Fruit fly (Drosophila melanogaster) whole organism, embryonic: Measurements from ENCODE around the gene CG12171.

Experiments
- Abd-B ChIP-seq: fragments of 200-800 bp; sonication (Bioruptor generic); optimal IDR thresholded peaks from 2 replicates; lab custom pipeline; 2018; ENCODE audit warnings: missing biosample characterization, mild to moderate bottlenecking, missing genetic modification characterization, moderate library complexity
- Atf3 ChIP-seq: fragments of 200-800 bp; sonication (Bioruptor generic); optimal IDR thresholded peaks from 3 replicates; lab custom pipeline; 2016; ENCODE audit warnings: missing biosample characterization, missing genetic modification characterization
- Bgb ChIP-seq: fragments of 200-800 bp; sonication (Bioruptor generic); IDR thresholded peaks from 2 replicates; pipeline ENCODE4 v1.3.6; 2022; ENCODE audit warnings: missing biosample characterization, missing genetic modification characterization; ENCODE audit not compliant: partially characterized antibody
- BtbVII ChIP-seq: fragments of 200-800 bp; sonication (Bioruptor generic); optimal IDR thresholded peaks from 3 replicates; lab custom pipeline; 2017; ENCODE audit warnings: missing biosample characterization, mild to moderate bottlenecking, missing genetic modification characterization
- CG10267 ChIP-seq: fragments of 200-800 bp; sonication (Bioruptor generic); optimal IDR thresholded peaks from 2 replicates; lab custom pipeline; 2018; ENCODE audit warnings: missing biosample characterization, mild to moderate bottlenecking, missing genetic modification characterization, moderate library complexity
- CG10959 ChIP-seq: fragments of 200-800 bp; sonication (Bioruptor generic); IDR thresholded peaks from 2 replicates; pipeline ENCODE4 v1.3.6; 2022; ENCODE audit warnings: missing biosample characterization, missing genetic modification characterization
- CG10979 ChIP-seq: fragments of 200-800 bp; sonication (Bioruptor generic); optimal IDR thresholded peaks from 2 replicates; lab custom pipeline; 2018; ENCODE audit warnings: missing biosample characterization, mild to moderate bottlenecking, missing genetic modification characterization, moderate library complexity
- CG13624 ChIP-seq: fragments of 200-800 bp; sonication (Bioruptor generic); optimal IDR thresholded peaks from 2 replicates; lab custom pipeline; 2016; ENCODE audit warnings: missing biosample characterization, missing genetic modification characterization
- CG18599 ChIP-seq: fragments of 200-800 bp; sonication (Bioruptor generic); optimal IDR thresholded peaks from 3 replicates; lab custom pipeline; 2017; ENCODE audit warnings: missing biosample characterization, missing genetic modification characterization, mild to moderate bottlenecking, moderate library complexity, missing genetic modification reagents
- CG2129 ChIP-seq: fragments of 200-800 bp; sonication (Bioruptor generic); IDR thresholded peaks from 2 replicates; pipeline ENCODE4 v1.3.6; 2022; ENCODE audit warnings: missing biosample characterization, missing genetic modification characterization; ENCODE audit not compliant: partially characterized antibody
- CG31441 ChIP-seq: fragments of 200-800 bp; sonication (Bioruptor generic); IDR thresholded peaks from 2 replicates; pipeline ENCODE4 v1.3.6; 2022; ENCODE audit warnings: missing biosample characterization, missing genetic modification characterization
- CG4328 ChIP-seq: fragments of 200-800 bp; sonication (Bioruptor generic); optimal IDR thresholded peaks from 3 replicates; lab custom pipeline; 2017; ENCODE audit warnings: missing biosample characterization, missing genetic modification reagents, missing genetic modification characterization
- CG5180 ChIP-seq: fragments of 200-800 bp; sonication (Bioruptor generic); optimal IDR thresholded peaks from 3 replicates; lab custom pipeline; 2017; ENCODE audit warnings: missing biosample characterization, missing genetic modification characterization, mild to moderate bottlenecking, moderate library complexity, missing genetic modification reagents
- CG6813 ChIP-seq: fragments of 200-800 bp; sonication (Bioruptor generic); optimal IDR thresholded peaks from 2 replicates; lab custom pipeline; 2017; ENCODE audit warnings: missing biosample characterization, missing genetic modification characterization, mild to moderate bottlenecking, moderate library complexity, missing genetic modification reagents
- CG7556 ChIP-seq: fragments of 200-800 bp; sonication (Bioruptor generic); optimal IDR thresholded peaks from 2 replicates; lab custom pipeline; 2017; ENCODE audit warnings: missing biosample characterization, mild to moderate bottlenecking, missing genetic modification characterization
- CG7786 ChIP-seq: fragments of 200-800 bp; sonication (Bioruptor generic); optimal IDR thresholded peaks from 2 replicates; lab custom pipeline; 2016; ENCODE audit warnings: missing biosample characterization, missing genetic modification characterization
- CG7928 ChIP-seq: fragments of 200-800 bp; sonication (Bioruptor generic); optimal IDR thresholded peaks from 2 replicates; lab custom pipeline; 2017; ENCODE audit warnings: missing biosample characterization, mild to moderate bottlenecking, missing genetic modification characterization
- CG8478 ChIP-seq: fragments of >200 bp; optimal IDR thresholded peaks from 2 replicates; lab custom pipeline; 2018
- CoRest ChIP-seq: fragments of 200-800 bp; sonication (Bioruptor generic); optimal IDR thresholded peaks from 3 replicates; lab custom pipeline; 2018; ENCODE audit warnings: missing biosample characterization, mild to moderate bottlenecking, missing genetic modification characterization, moderate library complexity
- Drgx ChIP-seq: fragments of 200-800 bp; sonication (Bioruptor generic); IDR thresholded peaks from 2 replicates; pipeline ENCODE4 v1.3.6; 2022; ENCODE audit warnings: missing biosample characterization, missing genetic modification characterization
- Eip74EF ChIP-seq, 2 experiments: fragments of 200-800 bp in 1 of 2; fragments of >200 bp in 1 of 2; sonication (Bioruptor generic) in 1 of 2; optimal IDR thresholded peaks; 2 replicates each; lab custom pipeline; 2017 to 2019; ENCODE audit warnings: missing biosample characterization in 2 of 2, missing genetic modification characterization in 2 of 2, mild to moderate bottlenecking in 1 of 2, moderate library complexity in 1 of 2
- Fer1 ChIP-seq: fragments of 200-800 bp; sonication (Bioruptor generic); optimal IDR thresholded peaks from 2 replicates; lab custom pipeline; 2017; ENCODE audit warnings: missing biosample characterization, mild to moderate bottlenecking, missing genetic modification characterization
- Max ChIP-seq: fragments of 200-800 bp; sonication (Bioruptor generic); optimal IDR thresholded peaks from 2 replicates; lab custom pipeline; 2016; ENCODE audit warnings: missing biosample characterization, mild to moderate bottlenecking, missing genetic modification characterization
- NfI ChIP-seq: fragments of 200-800 bp; sonication (Bioruptor generic); optimal IDR thresholded peaks from 3 replicates; lab custom pipeline; 2018; ENCODE audit warnings: missing biosample characterization, mild to moderate bottlenecking, missing genetic modification characterization, moderate library complexity
- PHDP ChIP-seq: fragments of 200-800 bp; sonication (Bioruptor generic); optimal IDR thresholded peaks from 3 replicates; lab custom pipeline; 2018; ENCODE audit warnings: missing biosample characterization, mild to moderate bottlenecking, missing genetic modification characterization, moderate library complexity
- Six4 ChIP-seq: fragments of 200-800 bp; sonication (Bioruptor generic); optimal IDR thresholded peaks from 2 replicates; lab custom pipeline; 2016; ENCODE audit warnings: missing biosample characterization, missing genetic modification characterization
- ac ChIP-seq: fragments of 200-800 bp; sonication (Bioruptor generic); optimal IDR thresholded peaks from 3 replicates; lab custom pipeline; 2017; ENCODE audit warnings: missing biosample characterization, mild to moderate bottlenecking, missing genetic modification characterization
- bab2 ChIP-seq: fragments of 200-800 bp; sonication (Bioruptor generic); optimal IDR thresholded peaks from 2 replicates; lab custom pipeline; 2016; ENCODE audit warnings: missing biosample characterization, missing genetic modification characterization
- bigmax ChIP-seq: fragments of 200-800 bp; sonication (Bioruptor generic); optimal IDR thresholded peaks from 2 replicates; lab custom pipeline; 2018; ENCODE audit warnings: missing biosample characterization, mild to moderate bottlenecking, missing genetic modification characterization
- corto ChIP-seq: fragments of 200-800 bp; sonication (Bioruptor generic); optimal IDR thresholded peaks from 2 replicates; lab custom pipeline; 2016; ENCODE audit warnings: missing biosample characterization, mild to moderate bottlenecking, missing genetic modification characterization, moderate library complexity
- danr ChIP-seq: fragments of 200-800 bp; sonication (Bioruptor generic); IDR thresholded peaks from 2 replicates; pipeline ENCODE4 v1.3.6; 2022; ENCODE audit warnings: missing biosample characterization, missing genetic modification characterization
- dati ChIP-seq: fragments of 200-800 bp; sonication (Bioruptor generic); IDR thresholded peaks from 2 replicates; pipeline ENCODE4 v1.3.6; 2022; ENCODE audit warnings: missing biosample characterization, missing genetic modification characterization
- dmrt11E ChIP-seq: fragments of 200-800 bp; sonication (Bioruptor generic); optimal IDR thresholded peaks from 3 replicates; lab custom pipeline; 2018; ENCODE audit warnings: missing biosample characterization, mild to moderate bottlenecking, missing genetic modification characterization, moderate library complexity
- ems ChIP-seq: fragments of 200-800 bp; sonication (Bioruptor generic); optimal IDR thresholded peaks from 3 replicates; lab custom pipeline; 2016; ENCODE audit warnings: missing biosample characterization, missing genetic modification characterization
- insv ChIP-seq, 2 experiments: fragments of 200-800 bp; sonication (Bioruptor generic); optimal IDR thresholded peaks; 3 replicates each; lab custom pipeline; 2016 to 2018; ENCODE audit warnings: missing biosample characterization in 2 of 2, missing genetic modification characterization in 2 of 2
- nau ChIP-seq: fragments of 200-800 bp; sonication (Bioruptor generic); optimal IDR thresholded peaks from 3 replicates; lab custom pipeline; 2017; ENCODE audit warnings: missing biosample characterization, mild to moderate bottlenecking, missing genetic modification characterization, missing genetic modification reagents
- nom ChIP-seq: fragments of 200-800 bp; sonication (Bioruptor generic); optimal IDR thresholded peaks from 2 replicates; lab custom pipeline; 2017; ENCODE audit warnings: missing biosample characterization, missing genetic modification characterization, mild to moderate bottlenecking, moderate library complexity, missing genetic modification reagents
- p53 ChIP-seq: fragments of 200-800 bp; sonication (Bioruptor generic); optimal IDR thresholded peaks from 2 replicates; lab custom pipeline; 2016; ENCODE audit warnings: missing biosample characterization, missing genetic modification characterization
- pan ChIP-seq, 4 experiments: fragments of >200 bp in 3 of 4; fragments of 200-800 bp in 1 of 4; sonication (Bioruptor generic) in 1 of 4; optimal IDR thresholded peaks in 3 of 4; IDR thresholded peaks in 1 of 4; 2 replicates each; pipeline versions ENCODE4 v1.3.6 to Lab custom; 2017 to 2022; ENCODE audit warnings: missing biosample characterization in 2 of 4, missing genetic modification characterization in 2 of 4, mixed read lengths in 1 of 4
- prd ChIP-seq, 3 experiments: fragments of >200 bp in 2 of 3; fragments of 200-800 bp in 1 of 3; sonication (Bioruptor generic) in 1 of 3; optimal IDR thresholded peaks in 2 of 3; IDR thresholded peaks in 1 of 3; 2 replicates in 2 of 3; 3 replicates in 1 of 3; pipeline versions ENCODE4 v1.3.6 to Lab custom; 2017 to 2022; ENCODE audit warnings: missing biosample characterization in 1 of 3, missing genetic modification characterization in 1 of 3
- sens ChIP-seq: fragments of 200-800 bp; sonication (Bioruptor generic); peaks from one replicate; lab custom pipeline; 2016; ENCODE audit warnings: missing biosample characterization, missing genetic modification characterization
- sim ChIP-seq: fragments of 200-800 bp; sonication (Bioruptor generic); IDR thresholded peaks from 2 replicates; pipeline ENCODE4 v1.3.6; 2022; ENCODE audit warnings: missing biosample characterization, missing genetic modification characterization
- sr ChIP-seq: fragments of 200-800 bp; sonication (Bioruptor generic); IDR thresholded peaks from 3 replicates; pipeline ENCODE4 v1.3.6; 2022; ENCODE audit warnings: missing biosample characterization, missing genetic modification characterization
- ssp ChIP-seq: fragments of 200-800 bp; sonication (Bioruptor generic); IDR thresholded peaks from 2 replicates; pipeline ENCODE4 v1.3.6; 2022; ENCODE audit warnings: missing biosample characterization, missing genetic modification characterization
- tgo ChIP-seq: fragments of 200-800 bp; sonication (Bioruptor generic); IDR thresholded peaks from 3 replicates; pipeline ENCODE4 v1.3.6; 2022; ENCODE audit warnings: missing biosample characterization, missing genetic modification characterization
- tll ChIP-seq, 2 experiments: fragments of 200-800 bp in 1 of 2; fragments of >200 bp in 1 of 2; sonication (Bioruptor generic) in 1 of 2; optimal IDR thresholded peaks; 2 replicates each; lab custom pipeline; 2017 to 2019; ENCODE audit warnings: missing biosample characterization in 2 of 2, missing genetic modification characterization in 2 of 2, mild to moderate bottlenecking in 1 of 2, moderate library complexity in 1 of 2
- zen ChIP-seq: fragments of 200-800 bp; sonication (Bioruptor generic); optimal IDR thresholded peaks from 3 replicates; lab custom pipeline; 2018; ENCODE audit warnings: missing biosample characterization, mild to moderate bottlenecking, missing genetic modification characterization, moderate library complexity

Gene CG12171

dm6 chr3R:5624115-5624878 lies 9.1 kb upstream of the CG12171 start, which contains the start of the genes Dph4, Spec2 and RpL13A (continued):
- no peak for TF ChIP-seq CG31441 (GFP tag; lab: Robert Waterston, UW)
- peak; percentile 96 for TF ChIP-seq Fer1
- peak; percentile 82 for TF ChIP-seq CoRest
- TF ChIP-seq insv (GFP tag; optimal IDR thresholded peaks at IDR 0.05; lab: Kevin White, UChicago) = peak in 1 of 2 experiments; percentile 85
- peak; percentile 86 for TF ChIP-seq Six4 (GFP tag; lab: Kevin White, UChicago)
- peak; percentile 92 for TF ChIP-seq PHDP (tag; lab: Kevin White, UChicago)
- TF ChIP-seq Max (GFP tag; lab: Kevin White, UChicago) = peak; percentile 92
- peak; percentile 82 for TF ChIP-seq CG5180 (GFP tag; lab: Kevin White, UChicago)
- TF ChIP-seq sr (GFP tag; lab: Robert Waterston, UW) = no peak
- TF ChIP-seq nom (GFP tag; lab: Kevin White, UChicago) = peak; percentile 90
- peak; percentile 90 for TF ChIP-seq p53 (GFP tag; lab: Kevin White, UChicago)
- no peak for TF ChIP-seq corto (GFP tag; lab: Kevin White, UChicago)
- TF ChIP-seq sim (GFP tag; lab: Robert Waterston, UW) = no peak
- peak; percentile 78 for TF ChIP-seq CG7786 (GFP tag; lab: Kevin White, UChicago)
- TF ChIP-seq sens (GFP tag; lab: Kevin White, UChicago) = peak; percentile 98
- peak; percentile 85 for TF ChIP-seq zen
- no peak for TF ChIP-seq pan (optimal IDR thresholded peaks at IDR 0.05; lab: Kevin White, UChicago)
- TF ChIP-seq pan (GFP tag; optimal IDR thresholded peaks at IDR 0.05 in 1 of 2, IDR thresholded peaks at IDR 0.05 in 1 of 2) = no peak
- TF ChIP-seq Atf3 (GFP tag; lab: Kevin White, UChicago) = peak; percentile 84
- TF ChIP-seq dati (GFP tag; lab: Robert Waterston, UW) = no peak
- peak; percentile 82 for TF ChIP-seq bigmax (GFP tag; lab: Kevin White, UChicago)
- TF ChIP-seq danr = no peak
- no peak for TF ChIP-seq Abd-B (GFP tag; lab: Kevin White, UChicago)
- peak; percentile 76 for TF ChIP-seq CG7928 (GFP tag; lab: Kevin White, UChicago)
- TF ChIP-seq Eip74EF (GFP tag; optimal IDR thresholded peaks at IDR 0.05; lab: Kevin White, UChicago) = peak in 1 of 2 experiments; percentile 79
- no peak for TF ChIP-seq tgo (GFP tag; lab: Robert Waterston, UW)
- TF ChIP-seq ac (GFP tag; lab: Kevin White, UChicago) = peak; percentile 90
- peak; percentile 84 for TF ChIP-seq dmrt11E (tag; lab: Kevin White, UChicago)
- TF ChIP-seq nau (GFP tag; lab: Kevin White, UChicago) = peak; percentile 94
- TF ChIP-seq CG6813 = peak; percentile 95
- TF ChIP-seq CG18599 (GFP tag; lab: Kevin White, UChicago) = peak; percentile 95
- TF ChIP-seq prd (optimal IDR thresholded peaks at IDR 0.05; lab: Kevin White, UChicago) = no peak
- no peak for TF ChIP-seq prd (GFP tag; IDR thresholded peaks at IDR 0.05; lab: Robert Waterston, UW)
- TF ChIP-seq CG4328 (GFP tag; lab: Kevin White, UChicago) = peak; percentile 97
- TF ChIP-seq BtbVII = peak; percentile 94
- peak; percentile 79 for TF ChIP-seq CG10979 (tag; lab: Kevin White, UChicago)
- peak; percentile 32 to 61 for TF ChIP-seq tll (GFP tag; optimal IDR thresholded peaks at IDR 0.05; lab: Kevin White, UChicago)
- TF ChIP-seq NfI (GFP tag; lab: Kevin White, UChicago) = peak; percentile 97
- peak; percentile 77 for TF ChIP-seq bab2 (GFP tag; lab: Kevin White, UChicago)
- TF ChIP-seq ssp = no peak
- TF ChIP-seq CG13624 (GFP tag; lab: Kevin White, UChicago) = peak; percentile 95
- TF ChIP-seq CG8478 (lab: Kevin White, UChicago) = peak; percentile 69
- TF ChIP-seq CG10267 (tag; lab: Kevin White, UChicago) = peak; percentile 90
- TF ChIP-seq Bgb = no peak
- no peak for TF ChIP-seq Drgx (GFP tag; lab: Robert Waterston, UW)
- TF ChIP-seq CG10959 (GFP tag; lab: Robert Waterston, UW) = no peak
- no peak for TF ChIP-seq CG2129 (GFP tag; lab: Robert Waterston, UW)
- peak; percentile 84 for TF ChIP-seq CG7556 (GFP tag; lab: Kevin White, UChicago)
- TF ChIP-seq ems (GFP tag; lab: Kevin White, UChicago) = peak; percentile 88
